Worm (Caenorhabditis elegans): Measurements from ENCODE around the gene Y116A8A.6.

Gene Y116A8A.6

ce11 chrIV:16831366-16831765, 2.8 kb upstream of the Y116A8A.6 start, which contains the start of gene clec-194:
clec-194 (plus strand) TSS chrIV:16831666.
- TF ChIP-seq ztf-29 (GFP tag; IDR thresholded peaks at IDR 0.05) (no peak), flt-1 (GFP tag; IDR thresholded peaks at IDR 0.05) (no peak), ref-1 (GFP tag; conservative IDR thresholded peaks at IDR 0.05) (no peak), cog-1 (tag; optimal IDR thresholded peaks at IDR 0.05) (no peak), med-1 (GFP tag; optimal IDR thresholded peaks at IDR 0.05; ENCODE audit: insufficient read depth) (no peak), ztf-23 (GFP tag; IDR thresholded peaks at IDR 0.05) (no peak), klf-2 (GFP tag; conservative IDR thresholded peaks at IDR 0.05) (no peak), T22C8.4 (GFP tag; IDR thresholded peaks at IDR 0.05) (no peak), tab-1 (GFP tag; IDR thresholded peaks at IDR 0.05) (no peak)

- no peak for TF ChIP-seq med-1 (GFP tag; optimal IDR thresholded peaks at IDR 0.05; ENCODE audit: insufficient read depth)
- no peak for TF ChIP-seq ztf-23 (GFP tag; IDR thresholded peaks at IDR 0.05)
- TF ChIP-seq ref-1 (GFP tag; conservative IDR thresholded peaks at IDR 0.05): no peak
- no peak for TF ChIP-seq T22C8.4 (GFP tag; IDR thresholded peaks at IDR 0.05)
- no peak for TF ChIP-seq cog-1 (tag; optimal IDR thresholded peaks at IDR 0.05)
- no peak for TF ChIP-seq flt-1 (GFP tag; IDR thresholded peaks at IDR 0.05)
- no peak for TF ChIP-seq tab-1 (GFP tag; IDR thresholded peaks at IDR 0.05)
- TF ChIP-seq ztf-29 (GFP tag; IDR thresholded peaks at IDR 0.05): no peak
- no peak for TF ChIP-seq klf-2 (GFP tag; conservative IDR thresholded peaks at IDR 0.05)
Observed at ce11 chrIV:16829896-16830295, 1.3 kb upstream of the Y116A8A.6 start, which contains the start of gene Y116A8A.7. Y116A8A.7 (plus strand) TSS chrIV:16830196.

ce11 chrIV:16822529-16822928, 6.1 kb downstream of the Y116A8A.6 start, which contains the start of gene Y116A8A.4:
Y116A8A.4 (plus strand) TSS chrIV:16822829.
- TF ChIP-seq cog-1 (tag; optimal IDR thresholded peaks at IDR 0.05): no peak
- TF ChIP-seq med-1 (GFP tag; optimal IDR thresholded peaks at IDR 0.05; ENCODE audit: insufficient read depth): no peak
- TF ChIP-seq ztf-23 (GFP tag; IDR thresholded peaks at IDR 0.05): no peak
- no peak for TF ChIP-seq ztf-29 (GFP tag; IDR thresholded peaks at IDR 0.05)
- no peak for TF ChIP-seq T22C8.4 (GFP tag; IDR thresholded peaks at IDR 0.05)
- no peak for TF ChIP-seq klf-2 (GFP tag; conservative IDR thresholded peaks at IDR 0.05)
- TF ChIP-seq flt-1 (GFP tag; IDR thresholded peaks at IDR 0.05): no peak
- no peak for TF ChIP-seq tab-1 (GFP tag; IDR thresholded peaks at IDR 0.05)
- no peak for TF ChIP-seq ref-1 (GFP tag; conservative IDR thresholded peaks at IDR 0.05)

ce11 chrIV:16813825-16814224, 14.8 kb downstream of the Y116A8A.6 start, which contains the start of gene Y116A8A.2:
Y116A8A.2 (minus strand) TSS chrIV:16813925.
- TF ChIP-seq flt-1 (GFP tag; IDR thresholded peaks at IDR 0.05) (no peak), med-1 (GFP tag; optimal IDR thresholded peaks at IDR 0.05; ENCODE audit: insufficient read depth) (no peak), klf-2 (GFP tag; conservative IDR thresholded peaks at IDR 0.05) (no peak), tab-1 (GFP tag; IDR thresholded peaks at IDR 0.05) (no peak), ztf-29 (GFP tag; IDR thresholded peaks at IDR 0.05) (no peak), T22C8.4 (GFP tag; IDR thresholded peaks at IDR 0.05) (no peak), ztf-23 (GFP tag; IDR thresholded peaks at IDR 0.05) (no peak), cog-1 (tag; optimal IDR thresholded peaks at IDR 0.05) (no peak)

ce11 chrIV:16812116-16812515, 16.5 kb downstream of the Y116A8A.6 start:
- no peak for TF ChIP-seq ztf-29 (GFP tag; IDR thresholded peaks at IDR 0.05)
- TF ChIP-seq T22C8.4 (GFP tag; IDR thresholded peaks at IDR 0.05): no peak
- TF ChIP-seq med-1 (GFP tag; optimal IDR thresholded peaks at IDR 0.05; ENCODE audit: insufficient read depth): no peak
- no peak for TF ChIP-seq ztf-23 (GFP tag; IDR thresholded peaks at IDR 0.05)
- TF ChIP-seq ref-1 (GFP tag; conservative IDR thresholded peaks at IDR 0.05): no peak
- no peak for TF ChIP-seq tab-1 (GFP tag; IDR thresholded peaks at IDR 0.05)
- TF ChIP-seq cog-1 (tag; optimal IDR thresholded peaks at IDR 0.05): no peak
- no peak for TF ChIP-seq klf-2 (GFP tag; conservative IDR thresholded peaks at IDR 0.05)
- TF ChIP-seq flt-1 (GFP tag; IDR thresholded peaks at IDR 0.05): no peak

- TF ChIP-seq cog-1 (tag; optimal IDR thresholded peaks at IDR 0.05) (no peak), flt-1 (GFP tag; IDR thresholded peaks at IDR 0.05) (no peak), ztf-29 (GFP tag; IDR thresholded peaks at IDR 0.05) (no peak)
Observed at ce11 chrIV:16806352-16806751, 22.2 kb downstream of the Y116A8A.6 start, which contains the start of gene clec-193. clec-193 (minus strand) TSS chrIV:16806452.

- TF ChIP-seq ref-1 (GFP tag; conservative IDR thresholded peaks at IDR 0.05): no peak
- no peak for TF ChIP-seq med-1 (GFP tag; optimal IDR thresholded peaks at IDR 0.05; ENCODE audit: insufficient read depth)
- no peak for TF ChIP-seq flt-1 (GFP tag; IDR thresholded peaks at IDR 0.05)
- no peak for TF ChIP-seq ztf-23 (GFP tag; IDR thresholded peaks at IDR 0.05)
- no peak for TF ChIP-seq cog-1 (tag; optimal IDR thresholded peaks at IDR 0.05)
- TF ChIP-seq tab-1 (GFP tag; IDR thresholded peaks at IDR 0.05): no peak
- no peak for TF ChIP-seq ztf-29 (GFP tag; IDR thresholded peaks at IDR 0.05)
- no peak for TF ChIP-seq klf-2 (GFP tag; conservative IDR thresholded peaks at IDR 0.05)
Observed at ce11 chrIV:16787024-16787423, 41.6 kb downstream of the Y116A8A.6 start, which contains the start of gene Y43D4A.6. Y43D4A.6 (plus strand) TSS chrIV:16787324.

- TF ChIP-seq klf-2 (GFP tag; conservative IDR thresholded peaks at IDR 0.05) (no peak), tab-1 (GFP tag; IDR thresholded peaks at IDR 0.05) (no peak), T22C8.4 (GFP tag; IDR thresholded peaks at IDR 0.05) (no peak), ztf-29 (GFP tag; IDR thresholded peaks at IDR 0.05) (no peak), ref-1 (GFP tag; conservative IDR thresholded peaks at IDR 0.05) (no peak), flt-1 (GFP tag; IDR thresholded peaks at IDR 0.05) (no peak), cog-1 (tag; optimal IDR thresholded peaks at IDR 0.05) (no peak), ztf-23 (GFP tag; IDR thresholded peaks at IDR 0.05) (no peak), med-1 (GFP tag; optimal IDR thresholded peaks at IDR 0.05; ENCODE audit: insufficient read depth) (no peak)
Observed at ce11 chrIV:16778644-16779043, 50.0 kb downstream of the Y116A8A.6 start.

ce11 chrIV:16777758-16778157, 50.8 kb downstream of the Y116A8A.6 start:
- TF ChIP-seq tab-1 (GFP tag; IDR thresholded peaks at IDR 0.05): no peak
- TF ChIP-seq ztf-29 (GFP tag; IDR thresholded peaks at IDR 0.05): no peak
- no peak for TF ChIP-seq flt-1 (GFP tag; IDR thresholded peaks at IDR 0.05)
- no peak for TF ChIP-seq cog-1 (tag; optimal IDR thresholded peaks at IDR 0.05)
- TF ChIP-seq ref-1 (GFP tag; conservative IDR thresholded peaks at IDR 0.05): no peak
- no peak for TF ChIP-seq ztf-23 (GFP tag; IDR thresholded peaks at IDR 0.05)
- no peak for TF ChIP-seq klf-2 (GFP tag; conservative IDR thresholded peaks at IDR 0.05)
- TF ChIP-seq T22C8.4 (GFP tag; IDR thresholded peaks at IDR 0.05): no peak
- TF ChIP-seq med-1 (GFP tag; optimal IDR thresholded peaks at IDR 0.05; ENCODE audit: insufficient read depth): no peak

- TF ChIP-seq flt-1 (GFP tag; IDR thresholded peaks at IDR 0.05) (no peak), ztf-23 (GFP tag; IDR thresholded peaks at IDR 0.05) (no peak), ztf-29 (GFP tag; IDR thresholded peaks at IDR 0.05) (no peak), cog-1 (tag; optimal IDR thresholded peaks at IDR 0.05) (no peak), tab-1 (GFP tag; IDR thresholded peaks at IDR 0.05) (no peak), med-1 (GFP tag; optimal IDR thresholded peaks at IDR 0.05; ENCODE audit: insufficient read depth) (no peak), klf-2 (GFP tag; conservative IDR thresholded peaks at IDR 0.05) (no peak), T22C8.4 (GFP tag; IDR thresholded peaks at IDR 0.05) (no peak), ref-1 (GFP tag; conservative IDR thresholded peaks at IDR 0.05) (no peak)
Observed at ce11 chrIV:16776915-16777314, 51.7 kb downstream of the Y116A8A.6 start.

Data from whole organism, midembryonic.